Worm (Caenorhabditis elegans): ENCODE results near the gene F13A2.10.

- TF ChIP-seq elt-1 (tag; optimal IDR thresholded peaks at IDR 0.05), result no peak
- no peak for TF ChIP-seq snpc-4 (tag; optimal IDR thresholded peaks at IDR 0.05)
- no peak for TF ChIP-seq tbx-2 (tag; optimal IDR thresholded peaks at IDR 0.05)
- TF ChIP-seq zag-1 (tag; optimal IDR thresholded peaks at IDR 0.05), result no peak
- TF ChIP-seq elt-3 (tag; optimal IDR thresholded peaks at IDR 0.05), result no peak
- TF ChIP-seq elt-2 (tag; optimal IDR thresholded peaks at IDR 0.05), result no peak
- no peak for TF ChIP-seq fkh-10 (GFP tag; optimal IDR thresholded peaks at IDR 0.05)
Measured at ce11 chrV:4384482-4384881, 1.6 kb downstream of the F13A2.10 start, which contains the start of gene F13A2.2.

All from whole organism, L3 larva.